Worm (Caenorhabditis elegans) whole organism, mixed stage, embryonic: ENCODE data around the gene math-40.

Source experiments
- lin-13 ChIP-seq: fragments of 150-350 bp; optimal IDR thresholded peaks from 2 replicates; lab custom pipeline; 2014; ENCODE audit warnings: missing biosample characterization, missing genetic modification characterization
- mep-1 ChIP-seq: fragments of 150-350 bp; optimal IDR thresholded peaks from 2 replicates; lab custom pipeline; 2017; ENCODE audit warnings: missing biosample characterization, missing genetic modification reagents, missing genetic modification characterization, inconsistent platforms
- unc-39 ChIP-seq: fragments of 150-350 bp; optimal IDR thresholded peaks from 2 replicates; lab custom pipeline; 2014; ENCODE audit warnings: missing biosample characterization, missing genetic modification characterization

DNA sequence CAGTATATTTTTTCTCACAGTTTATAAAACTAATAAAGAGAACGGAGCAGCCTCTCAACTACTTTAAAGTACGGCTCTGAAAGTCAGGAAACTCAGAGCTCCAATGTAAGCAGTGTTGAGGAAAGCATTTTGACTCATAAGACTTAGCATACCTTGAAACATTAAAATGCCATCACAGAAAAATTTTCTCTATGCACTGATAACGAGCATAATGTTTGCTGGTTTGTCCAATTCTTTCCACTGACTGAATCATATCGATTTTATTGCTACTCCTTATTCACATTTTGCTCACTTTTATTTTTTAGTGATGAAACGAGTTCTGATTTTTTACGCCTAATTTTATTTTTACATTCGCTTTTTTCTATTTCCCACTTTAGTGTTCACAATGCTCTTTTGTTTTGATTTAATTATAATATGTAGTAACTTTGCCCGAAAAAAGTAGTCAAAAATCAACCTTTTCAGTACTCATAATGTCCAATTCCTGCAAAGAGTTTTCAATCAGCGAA lies 1.5 kb downstream of the math-40 start, which contains the start of gene math-39:
- no peak for TF ChIP-seq mep-1 (tag; lab: Kevin White, UChicago)
- no peak for TF ChIP-seq unc-39 (tag; lab: Kevin White, UChicago)
- TF ChIP-seq lin-13 (tag; lab: Kevin White, UChicago), result no peak
